Worm (Caenorhabditis elegans) whole organism, mixed stage, embryonic: ENCODE measurements around the gene tcc-1.
"Not testable (repeated sequence)": the region's sequence is repeated elsewhere in the genome, so short reads cannot be mapped to it uniquely, and the experiment has no call there.

Experiments used
- M03D4.4 ChIP-seq: sonication (generic microtip); optimal IDR thresholded peaks from 2 replicates; lab custom pipeline; 2017; ENCODE audit warnings: mild to moderate bottlenecking, missing genetic modification characterization, missing compliant biosample characterization
- bed-3 ChIP-seq: fragments of 200-800 bp; sonication (Bioruptor generic); optimal IDR thresholded peaks from 3 replicates; lab custom pipeline; 2018; ENCODE audit warnings: mild to moderate bottlenecking, missing genetic modification characterization, moderate library complexity, missing compliant biosample characterization
- blmp-1 ChIP-seq: fragments of 150-350 bp; optimal IDR thresholded peaks from 2 replicates; lab custom pipeline; 2014; ENCODE audit warnings: missing biosample characterization, missing genetic modification characterization
- ceh-39 ChIP-seq: fragments of 150-350 bp; optimal IDR thresholded peaks from 2 replicates; lab custom pipeline; 2014; ENCODE audit warnings: missing biosample characterization, missing genetic modification characterization
- ceh-83 ChIP-seq: fragments of 200-800 bp; sonication (Bioruptor generic); optimal IDR thresholded peaks from 2 replicates; lab custom pipeline; 2018; ENCODE audit warnings: mild to moderate bottlenecking, missing genetic modification characterization, missing compliant biosample characterization
- ces-1 ChIP-seq: fragments of 150-350 bp; optimal IDR thresholded peaks from 2 replicates; lab custom pipeline; 2014; ENCODE audit warnings: missing biosample characterization, missing genetic modification reagents, missing genetic modification characterization
- cnd-1 ChIP-seq: fragments of 200-800 bp; sonication (Bioruptor generic); optimal IDR thresholded peaks from 2 replicates; lab custom pipeline; 2018; ENCODE audit warnings: mild to moderate bottlenecking, missing genetic modification characterization, missing compliant biosample characterization
- drap-1 ChIP-seq: fragments of 200-800 bp; sonication (Bioruptor generic); optimal IDR thresholded peaks from 3 replicates; lab custom pipeline; 2018; ENCODE audit warnings: mild to moderate bottlenecking, missing genetic modification characterization, missing compliant biosample characterization
- elt-1 ChIP-seq: sonication (generic microtip); optimal IDR thresholded peaks from 2 replicates; lab custom pipeline; 2017; ENCODE audit warnings: missing genetic modification characterization, mild to moderate bottlenecking, missing compliant biosample characterization, antibody characterized with exemption, moderate library complexity, borderline replicate concordance; ENCODE audit not compliant: insufficient read depth
- flh-1 ChIP-seq: fragments of 200-800 bp; sonication (Bioruptor generic); optimal IDR thresholded peaks from 2 replicates; lab custom pipeline; 2018; ENCODE audit warnings: mild to moderate bottlenecking, missing genetic modification characterization, moderate library complexity, missing compliant biosample characterization
- hlh-1 ChIP-seq: fragments of 150-350 bp; optimal IDR thresholded peaks from 2 replicates; lab custom pipeline; 2014; ENCODE audit warnings: missing biosample characterization, missing genetic modification reagents, missing genetic modification characterization
- lin-13 ChIP-seq: fragments of 150-350 bp; optimal IDR thresholded peaks from 2 replicates; lab custom pipeline; 2014; ENCODE audit warnings: missing biosample characterization, missing genetic modification characterization
- lin-32 ChIP-seq: fragments of 200-800 bp; sonication (Bioruptor generic); optimal IDR thresholded peaks from 2 replicates; lab custom pipeline; 2018; ENCODE audit warnings: mild to moderate bottlenecking, missing genetic modification characterization, missing compliant biosample characterization
- lsy-2 ChIP-seq: fragments of 150-350 bp; optimal IDR thresholded peaks from 2 replicates; lab custom pipeline; 2014; ENCODE audit warnings: missing biosample characterization, missing genetic modification characterization
- mab-5 ChIP-seq: fragments of 150-350 bp; optimal IDR thresholded peaks from 2 replicates; lab custom pipeline; 2014; ENCODE audit warnings: missing biosample characterization, missing genetic modification characterization
- mep-1 ChIP-seq: fragments of 150-350 bp; optimal IDR thresholded peaks from 2 replicates; lab custom pipeline; 2017; ENCODE audit warnings: missing biosample characterization, missing genetic modification reagents, missing genetic modification characterization, inconsistent platforms
- mls-2 ChIP-seq: sonication (generic microtip); optimal IDR thresholded peaks from 2 replicates; lab custom pipeline; 2016; ENCODE audit warnings: mild to moderate bottlenecking, missing genetic modification characterization, moderate library complexity, missing compliant biosample characterization
- nhr-12 ChIP-seq: fragments of 150-350 bp; optimal IDR thresholded peaks from 2 replicates; lab custom pipeline; 2014; ENCODE audit warnings: missing biosample characterization, missing genetic modification characterization
- nhr-237 ChIP-seq: fragments of 150-350 bp; optimal IDR thresholded peaks from 2 replicates; lab custom pipeline; 2014; ENCODE audit warnings: missing biosample characterization, missing genetic modification characterization
- nhr-28 ChIP-seq: fragments of 150-350 bp; optimal IDR thresholded peaks from 2 replicates; lab custom pipeline; 2014; ENCODE audit warnings: missing biosample characterization, missing genetic modification characterization
- nhr-76 ChIP-seq: sonication (generic microtip); optimal IDR thresholded peaks from 2 replicates; lab custom pipeline; 2017; ENCODE audit warnings: missing biosample characterization, missing genetic modification characterization
- unc-120 ChIP-seq: sonication (generic microtip); optimal IDR thresholded peaks from 2 replicates; lab custom pipeline; 2017; ENCODE audit warnings: missing genetic modification characterization, missing compliant biosample characterization; ENCODE audit not compliant: poor library complexity, severe bottlenecking
- unc-39 ChIP-seq: fragments of 150-350 bp; optimal IDR thresholded peaks from 2 replicates; lab custom pipeline; 2014; ENCODE audit warnings: missing biosample characterization, missing genetic modification characterization
- unc-62 ChIP-seq: fragments of 150-350 bp; optimal IDR thresholded peaks from 2 replicates; lab custom pipeline; 2014; ENCODE audit warnings: missing biosample characterization, missing genetic modification reagents, missing genetic modification characterization
- zip-8 ChIP-seq: fragments of 150-350 bp; optimal IDR thresholded peaks from 2 replicates; lab custom pipeline; 2014; ENCODE audit warnings: missing biosample characterization, missing genetic modification characterization
- ztf-11 ChIP-seq: fragments of 150-350 bp; optimal IDR thresholded peaks from 2 replicates; lab custom pipeline; 2014; ENCODE audit warnings: missing biosample characterization, missing genetic modification characterization

Gene tcc-1

ce11 chrV:17855889-17856288 is at the start of gene tcc-1:
tcc-1 (minus strand) TSS chrV:17855989.
- no peak for TF ChIP-seq lin-13 (tag; lab: Kevin White, UChicago)

- TF ChIP-seq cnd-1 (tag; lab: Kevin White, UChicago); hlh-1 (tag; lab: Kevin White, UChicago); drap-1: not testable (repeated sequence)
Measured at ce11 chrV:17903829-17904228, 48.0 kb upstream of the tcc-1 start, which contains the start of gene C06H5.14. C06H5.14 (plus strand) TSS chrV:17904129.

- TF ChIP-seq lin-32 (GFP tag; lab: Kevin White, UChicago) = no peak
- TF ChIP-seq elt-1 (tag; lab: Kevin White, UChicago) = no peak
- no peak for TF ChIP-seq mab-5 (tag; lab: Kevin White, UChicago)
- TF ChIP-seq mep-1 (tag; lab: Kevin White, UChicago) = no peak
- no peak for TF ChIP-seq lsy-2 (tag; lab: Kevin White, UChicago)
- no peak for TF ChIP-seq ztf-11 (tag; lab: Kevin White, UChicago)
- no peak for TF ChIP-seq ces-1 (GFP tag; lab: Kevin White, UChicago)
- TF ChIP-seq nhr-12 (tag; lab: Kevin White, UChicago) = no peak
- no peak for TF ChIP-seq nhr-237
- TF ChIP-seq unc-39 (tag; lab: Kevin White, UChicago) = no peak
- TF ChIP-seq blmp-1 (tag; lab: Kevin White, UChicago) = no peak
- no peak for TF ChIP-seq mls-2
- TF ChIP-seq M03D4.4 (tag; lab: Kevin White, UChicago) = no peak
- TF ChIP-seq, all 35 proteins: peak for 0
Measured at ce11 chrV:17899503-17899902, 43.7 kb upstream of the tcc-1 start, which contains the start of gene fbxa-157. fbxa-157 (plus strand) TSS chrV:17899803.

- TF ChIP-seq unc-39 (tag; lab: Kevin White, UChicago); unc-62 (GFP tag; lab: Kevin White, UChicago); elt-1 (tag; lab: Kevin White, UChicago): not testable (repeated sequence)
Measured at ce11 chrV:17897646-17898045, 41.9 kb upstream of the tcc-1 start, which contains the start of gene C06H5.13. C06H5.13 (minus strand) TSS chrV:17897746.

ce11 chrV:17896736-17897353 is 41.1 kb upstream of the tcc-1 start, which contains the start of gene fbxa-156:
fbxa-156 (minus strand) TSS chrV:17896786.
- no peak for TF ChIP-seq nhr-76
- TF ChIP-seq unc-62 (GFP tag; lab: Kevin White, UChicago) = no peak
- no peak for TF ChIP-seq mep-1 (tag; lab: Kevin White, UChicago)
- no peak for TF ChIP-seq lin-32 (GFP tag; lab: Kevin White, UChicago)
- TF ChIP-seq ceh-39 (tag; lab: Kevin White, UChicago) = no peak
- no peak for TF ChIP-seq nhr-28 (tag; lab: Kevin White, UChicago)
- no peak for TF ChIP-seq zip-8 (tag; lab: Kevin White, UChicago)
- no peak for TF ChIP-seq blmp-1 (tag; lab: Kevin White, UChicago)
- no peak for TF ChIP-seq hlh-1 (tag; lab: Kevin White, UChicago)
- TF ChIP-seq flh-1 (GFP tag; lab: Kevin White, UChicago) = no peak
- no peak for TF ChIP-seq ceh-83
- TF ChIP-seq ztf-11 (tag; lab: Kevin White, UChicago) = no peak
- TF ChIP-seq drap-1 = no peak
- TF ChIP-seq bed-3 = no peak
- TF ChIP-seq elt-1 (tag; lab: Kevin White, UChicago) = no peak
- no peak for TF ChIP-seq unc-120 (tag; lab: Kevin White, UChicago)

ce11 chrV:17894485-17894884 is 38.7 kb upstream of the tcc-1 start, which contains the start of gene C06H5.12:
C06H5.12 (plus strand) TSS chrV:17894785.
- not testable (repeated sequence) for TF ChIP-seq unc-62 (GFP tag; lab: Kevin White, UChicago); nhr-12 (tag; lab: Kevin White, UChicago); nhr-237
- TF ChIP-seq, all 35 proteins: peak for 0; not testable (repeated sequence) for 35
